Fruit fly (Drosophila melanogaster): Measurements from ENCODE around the gene PolE1.
A peak's percentile ranks its signal among the peaks of the same experiment; 100 is the strongest.

Gene PolE1

dm6 chr3R:23396548-23397294 lies 48.8 kb downstream of the PolE1 start (continued):
- TF ChIP-seq tx (GFP tag; optimal IDR thresholded peaks at IDR 0.05) (no peak), Mrtf (GFP tag; IDR thresholded peaks at IDR 0.05) (no peak), tna (GFP tag; IDR thresholded peaks at IDR 0.05; ENCODE audit: partially characterized antibody) (no peak), CG14965 (GFP tag; optimal IDR thresholded peaks at IDR 0.05; ENCODE audit: borderline replicate concordance) (no peak), CG4854 (GFP tag; optimal IDR thresholded peaks at IDR 0.05) (no peak), Dp (GFP tag; optimal IDR thresholded peaks at IDR 0.05) (no peak), B-H1 (GFP tag; IDR thresholded peaks at IDR 0.05) (no peak), CG12391 (tag; optimal IDR thresholded peaks at IDR 0.05) (no peak), CG2889 (GFP tag; IDR thresholded peaks at IDR 0.05) (no peak), CrebB (tag; optimal IDR thresholded peaks at IDR 0.05) (no peak), pzg (GFP tag; optimal IDR thresholded peaks at IDR 0.05) (no peak), Oaz (GFP tag; IDR thresholded peaks at IDR 0.05) (no peak), oc (tag; optimal IDR thresholded peaks at IDR 0.05) (peak; percentile 94), CG34376 (GFP tag; optimal IDR thresholded peaks at IDR 0.05) (no peak), ATbp (GFP tag; optimal IDR thresholded peaks at IDR 0.05) (peak; percentile 43), CG10654 (GFP tag; optimal IDR thresholded peaks at IDR 0.05) (no peak), CoRest (tag; optimal IDR thresholded peaks at IDR 0.05) (peak; percentile 41), CG6689 (GFP tag; IDR thresholded peaks at IDR 0.05) (no peak), Nf-YC (tag; optimal IDR thresholded peaks at IDR 0.05) (no peak), pum (GFP tag; optimal IDR thresholded peaks at IDR 0.05) (no peak), hkb (optimal IDR thresholded peaks at IDR 0.05) (no peak), hkb (GFP tag; IDR thresholded peaks at IDR 0.05) (no peak), cg (GFP tag; optimal IDR thresholded peaks at IDR 0.05) (no peak), dan (GFP tag; IDR thresholded peaks at IDR 0.05) (no peak), CG10959 (GFP tag; IDR thresholded peaks at IDR 0.05) (no peak), CG17829 (tag; optimal IDR thresholded peaks at IDR 0.05) (no peak), CG31224 (GFP tag; IDR thresholded peaks at IDR 0.05) (no peak), sens-2 (GFP tag; IDR thresholded peaks at IDR 0.05) (peak; percentile 47; the same call in 1 of the 2 replicates), CG2116 (GFP tag; optimal IDR thresholded peaks at IDR 0.05) (no peak), BEAF-32 (GFP tag; optimal IDR thresholded peaks at IDR 0.05) (no peak), CG7928 (GFP tag; optimal IDR thresholded peaks at IDR 0.05) (no peak), E2f2 (GFP tag; IDR thresholded peaks at IDR 0.05) (no peak), CG6683 (GFP tag; optimal IDR thresholded peaks at IDR 0.05) (no peak), CG2129 (GFP tag; IDR thresholded peaks at IDR 0.05; ENCODE audit: partially characterized antibody) (no peak), CG15601 (tag; optimal IDR thresholded peaks at IDR 0.05) (peak; percentile 26), bowl (GFP tag; IDR thresholded peaks at IDR 0.05) (no peak), Optix (GFP tag; IDR thresholded peaks at IDR 0.05) (0 out of 3 replicates have a peak, but pooled peaks have one; percentile 9), Mad (GFP tag; optimal IDR thresholded peaks at IDR 0.05) (no peak), Dbx (GFP tag; IDR thresholded peaks at IDR 0.05) (no peak), CG17612 (GFP tag; IDR thresholded peaks at IDR 0.05) (no peak), CG18619 (GFP tag; optimal IDR thresholded peaks at IDR 0.05) (no peak), gt (GFP tag; IDR thresholded peaks at IDR 0.05) (no peak), aop (GFP tag; IDR thresholded peaks at IDR 0.05) (no peak), gem (tag; optimal IDR thresholded peaks at IDR 0.05) (peak; percentile 63), Max (GFP tag; optimal IDR thresholded peaks at IDR 0.05) (no peak), CG18262 (tag; optimal IDR thresholded peaks at IDR 0.05) (no peak), Lpt (GFP tag; optimal IDR thresholded peaks at IDR 0.05) (no peak), sob (GFP tag; IDR thresholded peaks at IDR 0.05) (no peak), CG31441 (GFP tag; IDR thresholded peaks at IDR 0.05) (no peak; the same call in 1 of the 2 replicates), CG1792 (GFP tag; optimal IDR thresholded peaks at IDR 0.05) (no peak), stc (GFP tag; IDR thresholded peaks at IDR 0.05) (no peak)
